Comparison of ENCODE assay signal across 7 fruit fly cellular contexts in the genomic region with DNA sequence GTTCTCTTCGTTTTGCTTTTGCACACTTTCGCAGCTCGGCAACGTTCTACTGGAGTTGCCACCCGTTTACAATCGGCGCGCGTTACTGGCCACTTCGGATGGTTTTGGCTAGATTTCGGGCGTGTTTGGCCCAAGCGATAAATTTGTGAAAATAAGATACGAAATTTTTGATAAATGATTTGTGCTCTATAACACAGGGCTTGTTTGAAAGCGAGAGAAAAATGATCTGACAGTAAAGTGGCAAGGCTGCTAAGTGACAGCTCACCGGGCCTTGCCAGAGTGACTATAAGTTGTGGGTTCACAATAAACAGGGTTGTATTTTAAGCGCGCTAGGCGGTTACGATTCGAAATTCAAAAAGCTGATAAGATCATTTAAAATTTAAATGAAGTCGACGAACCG.
TF ChIP-seq lines count a peak whose summit lies in the region.

A gene (minus strand): TSS at position 184 of the 400 bp plus-strand sequence.

- TF ChIP-seq CTCF in S2 (optimal IDR thresholded peaks at IDR 0.05; lab: Kevin White, UChicago), result peak; percentile 40 to 41
- TF ChIP-seq CTCF in whole organism, embryonic (GFP tag; optimal IDR thresholded peaks at IDR 0.05; lab: Kevin White, UChicago), result peak; percentile 29

TF ChIP-seq in Kc167, 6 proteins besides CTCF, POLR2A, EP300 and RAD21:
- TF ChIP-seq Sin3A (optimal IDR thresholded peaks at IDR 0.05; lab: Kevin White, UChicago) (no peak), psq (optimal IDR thresholded peaks at IDR 0.05; lab: Kevin White, UChicago) (peak; percentile 68)

TF ChIP-seq in whole organism, adult, 20 proteins besides CTCF, POLR2A, EP300 and RAD21 (continues in another document):
- TF ChIP-seq CG1620 (GFP tag; optimal IDR thresholded peaks at IDR 0.05; lab: Kevin White, UChicago) (peak; percentile 67), Mnt (GFP tag; optimal IDR thresholded peaks at IDR 0.05; lab: Kevin White, UChicago) (peak; percentile 64), Clk (GFP tag; optimal IDR thresholded peaks at IDR 0.05; lab: Kevin White, UChicago) (peak; percentile 27), CG7045 (GFP tag; optimal IDR thresholded peaks at IDR 0.05; lab: Kevin White, UChicago) (peak; percentile 49), cnc (optimal IDR thresholded peaks at IDR 0.05; lab: Kevin White, UChicago) (no peak), ovo (GFP tag; optimal IDR thresholded peaks at IDR 0.05; lab: Kevin White, UChicago) (peak; percentile 18), pad (GFP tag; optimal IDR thresholded peaks at IDR 0.05; lab: Kevin White, UChicago) (peak; percentile 23), Crg-1 (GFP tag; optimal IDR thresholded peaks at IDR 0.05; lab: Kevin White, UChicago) (no peak), CG11617 (GFP tag; optimal IDR thresholded peaks at IDR 0.05; lab: Kevin White, UChicago) (peak; percentile 32), toe (GFP tag; optimal IDR thresholded peaks at IDR 0.05; lab: Kevin White, UChicago) (no peak), Hr96 (GFP tag; optimal IDR thresholded peaks at IDR 0.05; lab: Kevin White, UChicago) (peak; percentile 70), kay (GFP tag; lab: Kevin White, UChicago; ENCODE audit: borderline replicate concordance) (no peak), CG33017 (tag; optimal IDR thresholded peaks at IDR 0.05; lab: Kevin White, UChicago) (no peak), tj (GFP tag; optimal IDR thresholded peaks at IDR 0.05; lab: Kevin White, UChicago) (peak; percentile 46), CG14711 (tag; optimal IDR thresholded peaks at IDR 0.05; lab: Kevin White, UChicago) (peak; percentile 64), CG7101 (tag; optimal IDR thresholded peaks at IDR 0.05; lab: Kevin White, UChicago) (peak; percentile 43), CG5204 (GFP tag; optimal IDR thresholded peaks at IDR 0.05; lab: Kevin White, UChicago) (no peak)

TF ChIP-seq in whole organism, embryonic, 481 proteins besides CTCF, POLR2A, EP300 and RAD21 (continues in another document):
- TF ChIP-seq prd (optimal IDR thresholded peaks at IDR 0.05; lab: Kevin White, UChicago) (no peak), prd (GFP tag; IDR thresholded peaks at IDR 0.05; lab: Robert Waterston, UW) (peak; percentile 59; the same call in 2 of the 3 replicates), luna (GFP tag; optimal IDR thresholded peaks at IDR 0.05; lab: Kevin White, UChicago) (peak; percentile 12), Dfd (GFP tag; optimal IDR thresholded peaks at IDR 0.05; lab: Kevin White, UChicago) (no peak), onecut (GFP tag; IDR thresholded peaks at IDR 0.05; lab: Robert Waterston, UW) (no peak), BEAF-32 (GFP tag; optimal IDR thresholded peaks at IDR 0.05; lab: Kevin White, UChicago) (peak; percentile 65), Ptx1 (GFP tag; IDR thresholded peaks at IDR 0.05; lab: Robert Waterston, UW) (peak; percentile 55; the same call in 1 of the 2 replicates), CG7963 (GFP tag; IDR thresholded peaks at IDR 0.05; lab: Robert Waterston, UW; ENCODE audit: partially characterized antibody) (no peak), CG6854 (GFP tag; optimal IDR thresholded peaks at IDR 0.05; lab: Kevin White, UChicago) (no peak), Sry-δ (GFP tag; optimal IDR thresholded peaks at IDR 0.05; lab: Kevin White, UChicago) (peak; percentile 71), CG10462 (GFP tag; optimal IDR thresholded peaks at IDR 0.05; lab: Kevin White, UChicago) (peak; percentile 1), CG3995 (GFP tag; optimal IDR thresholded peaks at IDR 0.05; lab: Kevin White, UChicago) (peak; percentile 41), CG11085 (GFP tag; IDR thresholded peaks at IDR 0.05; lab: Robert Waterston, UW) (no peak), vvl (GFP tag; IDR thresholded peaks at IDR 0.05; lab: Robert Waterston, UW) (no peak), p53 (GFP tag; optimal IDR thresholded peaks at IDR 0.05; lab: Kevin White, UChicago) (peak; percentile 39), mam (GFP tag; optimal IDR thresholded peaks at IDR 0.05; lab: Kevin White, UChicago) (peak; percentile 68), jing (GFP tag; optimal IDR thresholded peaks at IDR 0.05; lab: Kevin White, UChicago) (no peak)

TF ChIP-seq in whole organism, prepupa, 60 proteins besides CTCF, POLR2A, EP300 and RAD21 (continues in another document):
- peak; percentile 15 for TF ChIP-seq Eip75B (GFP tag; optimal IDR thresholded peaks at IDR 0.05; lab: Kevin White, UChicago)
- peak; percentile 12 for TF ChIP-seq acj6 (GFP tag; optimal IDR thresholded peaks at IDR 0.05; lab: Kevin White, UChicago)
- TF ChIP-seq fd85E (GFP tag; optimal IDR thresholded peaks at IDR 0.05; lab: Kevin White, UChicago), result no peak
- no peak for TF ChIP-seq spab (GFP tag; optimal IDR thresholded peaks at IDR 0.05; lab: Kevin White, UChicago)
- no peak for TF ChIP-seq CG9139 (GFP tag; optimal IDR thresholded peaks at IDR 0.05; lab: Kevin White, UChicago)
- peak; percentile 8 for TF ChIP-seq Ets21C (GFP tag; optimal IDR thresholded peaks at IDR 0.05; lab: Kevin White, UChicago)
- TF ChIP-seq eg (GFP tag; IDR thresholded peaks at IDR 0.05; lab: Robert Waterston, UW), result no peak
- no peak for TF ChIP-seq fd59A (GFP tag; optimal IDR thresholded peaks at IDR 0.05; lab: Kevin White, UChicago)
- TF ChIP-seq Lpt (GFP tag; optimal IDR thresholded peaks at IDR 0.05; lab: Kevin White, UChicago), result no peak
- no peak for TF ChIP-seq CG15336 (GFP tag; IDR thresholded peaks at IDR 0.05; lab: Robert Waterston, UW)
- TF ChIP-seq Eip78C (GFP tag; lab: Kevin White, UChicago), result peak; percentile 20
- no peak for TF ChIP-seq Met (GFP tag; optimal IDR thresholded peaks at IDR 0.05; lab: Kevin White, UChicago)
- peak; percentile 56 for TF ChIP-seq Sox14 (GFP tag; optimal IDR thresholded peaks at IDR 0.05; lab: Kevin White, UChicago)
- TF ChIP-seq CG8319 (GFP tag; optimal IDR thresholded peaks at IDR 0.05; lab: Kevin White, UChicago), result no peak
- TF ChIP-seq salr (GFP tag; optimal IDR thresholded peaks at IDR 0.05; lab: Kevin White, UChicago), result no peak
- TF ChIP-seq dsx (GFP tag; optimal IDR thresholded peaks at IDR 0.05; lab: Kevin White, UChicago; ENCODE audit: poor library complexity, severe bottlenecking), result no peak
- TF ChIP-seq Hr4 (GFP tag; optimal IDR thresholded peaks at IDR 0.05; lab: Kevin White, UChicago), result peak; percentile 35
- TF ChIP-seq CG10669 (GFP tag; optimal IDR thresholded peaks at IDR 0.05; lab: Kevin White, UChicago), result no peak

TF ChIP-seq in whole organism, pupa, 21 proteins besides CTCF, POLR2A, EP300 and RAD21:
- TF ChIP-seq CG10348 (GFP tag; IDR thresholded peaks at IDR 0.05; lab: Robert Waterston, UW) (no peak), CG9948 (tag; optimal IDR thresholded peaks at IDR 0.05; lab: Kevin White, UChicago) (peak; percentile 25), CG17806 (tag; optimal IDR thresholded peaks at IDR 0.05; lab: Kevin White, UChicago) (peak; percentile 14), CG15710 (tag; optimal IDR thresholded peaks at IDR 0.05; lab: Kevin White, UChicago) (peak; percentile 18)

TF ChIP-seq in whole organism, wandering third instar larva, 38 proteins besides CTCF, POLR2A, EP300 and RAD21:
- peak; percentile 77 for TF ChIP-seq GATAd (GFP tag; optimal IDR thresholded peaks at IDR 0.05; lab: Kevin White, UChicago)
- peak in 1 of 2 experiments; percentile 57 for TF ChIP-seq foxo (GFP tag; optimal IDR thresholded peaks at IDR 0.05; lab: Kevin White, UChicago)
- no peak for TF ChIP-seq Dfd (GFP tag; optimal IDR thresholded peaks at IDR 0.05; lab: Kevin White, UChicago)
- TF ChIP-seq h (GFP tag; optimal IDR thresholded peaks at IDR 0.05; lab: Kevin White, UChicago), result peak; percentile 60
- TF ChIP-seq sage (GFP tag; optimal IDR thresholded peaks at IDR 0.05; lab: Kevin White, UChicago), result no peak
- no peak for TF ChIP-seq woc (GFP tag; optimal IDR thresholded peaks at IDR 0.05; lab: Kevin White, UChicago)
- no peak for TF ChIP-seq dsf (GFP tag; optimal IDR thresholded peaks at IDR 0.05; lab: Kevin White, UChicago; ENCODE audit: borderline replicate concordance)
- TF ChIP-seq fru (GFP tag; optimal IDR thresholded peaks at IDR 0.05; lab: Kevin White, UChicago), result peak; percentile 59
- peak; percentile 29 for TF ChIP-seq rgr (GFP tag; optimal IDR thresholded peaks at IDR 0.05; lab: Kevin White, UChicago)
- TF ChIP-seq Myc (optimal IDR thresholded peaks at IDR 0.05; lab: Kevin White, UChicago), result peak; percentile 37
- TF ChIP-seq psq (GFP tag; optimal IDR thresholded peaks at IDR 0.05; lab: Kevin White, UChicago), result peak; percentile 97
- peak; percentile 26 for TF ChIP-seq ey (GFP tag; optimal IDR thresholded peaks at IDR 0.05; lab: Kevin White, UChicago)
- no peak for TF ChIP-seq pan (optimal IDR thresholded peaks at IDR 0.05; lab: Kevin White, UChicago)
- TF ChIP-seq HLH106 (tag; optimal IDR thresholded peaks at IDR 0.05; lab: Kevin White, UChicago), result peak; percentile 50
- no peak for TF ChIP-seq Jra (GFP tag; optimal IDR thresholded peaks at IDR 0.05; lab: Kevin White, UChicago)
- TF ChIP-seq OdsH (GFP tag; optimal IDR thresholded peaks at IDR 0.05; lab: Kevin White, UChicago), result peak; percentile 11
- peak; percentile 31 for TF ChIP-seq CG9705 (GFP tag; optimal IDR thresholded peaks at IDR 0.05; lab: Kevin White, UChicago)
- no peak for TF ChIP-seq Rel (GFP tag; optimal IDR thresholded peaks at IDR 0.05; lab: Kevin White, UChicago)
- peak; percentile 12 for TF ChIP-seq Rel (tag; optimal IDR thresholded peaks at IDR 0.05; lab: Kevin White, UChicago)
- peak; percentile 40 for TF ChIP-seq br (GFP tag; optimal IDR thresholded peaks at IDR 0.05; lab: Kevin White, UChicago)
